Worm (Caenorhabditis elegans): Measurements from ENCODE around the gene F35E12.2.

- TF ChIP-seq unc-39 (tag; optimal IDR thresholded peaks at IDR 0.05) (no peak), mml-1 (tag; optimal IDR thresholded peaks at IDR 0.05) (no peak), pqm-1 (tag; optimal IDR thresholded peaks at IDR 0.05) (no peak), nhr-11 (tag; optimal IDR thresholded peaks at IDR 0.05) (peak; percentile 18), nhr-76 (tag; optimal IDR thresholded peaks at IDR 0.05) (no peak), snpc-4 (tag; optimal IDR thresholded peaks at IDR 0.05) (no peak), aly-2 (tag; optimal IDR thresholded peaks at IDR 0.05) (no peak), ceh-9 (tag; optimal IDR thresholded peaks at IDR 0.05) (no peak), lin-15B (tag; optimal IDR thresholded peaks at IDR 0.05) (no peak), nhr-43 (tag; optimal IDR thresholded peaks at IDR 0.05; ENCODE audit: poor library complexity, severe bottlenecking) (no peak)
These were observed 39.0 kb upstream of the F35E12.2 start for ce11 chrV:13763723-13764122.
